Worm (Caenorhabditis elegans): ENCODE measurements around the gene ZK945.7.

- TF ChIP-seq dve-1 (tag; optimal IDR thresholded peaks at IDR 0.05) = no peak
- no peak for TF ChIP-seq eyg-1 (tag; optimal IDR thresholded peaks at IDR 0.05)
- TF ChIP-seq mec-3 (tag; optimal IDR thresholded peaks at IDR 0.05; ENCODE audit: borderline replicate concordance) = no peak
- no peak for TF ChIP-seq ama-1 (optimal IDR thresholded peaks at IDR 0.05)
- no peak for TF ChIP-seq nhr-11 (tag; optimal IDR thresholded peaks at IDR 0.05)
- TF ChIP-seq ttx-3 (tag; optimal IDR thresholded peaks at IDR 0.05) = no peak
These were observed 2.7 kb downstream of the ZK945.7 start, which contains the start of gene ZK945.4 for ce11 chrII:10105604-10106003.
